Worm (Caenorhabditis elegans) whole organism, L1 larva: Measurements from ENCODE around the gene C31E10.5.

Source experiments
- efl-1 ChIP-seq, 4 experiments: fragments of 150-350 bp; optimal IDR thresholded peaks in 3 of 4; peaks in 1 of 4; 1 replicate in 1 of 4; 2 replicates in 3 of 4; lab custom pipeline; 2014; ENCODE audit warnings: missing biosample characterization in 2 of 4, missing genetic modification characterization in 2 of 4, missing genetic modification reagents in 2 of 4
- nhr-237 ChIP-seq: fragments of 150-350 bp; optimal IDR thresholded peaks from 2 replicates; lab custom pipeline; 2014; ENCODE audit warnings: missing biosample characterization, missing genetic modification characterization
- nhr-28 ChIP-seq: fragments of 150-350 bp; optimal IDR thresholded peaks from 2 replicates; lab custom pipeline; 2014; ENCODE audit warnings: missing biosample characterization, missing genetic modification characterization
- nhr-90 ChIP-seq: sonication (generic microtip); optimal IDR thresholded peaks from 2 replicates; lab custom pipeline; 2016; ENCODE audit warnings: mild to moderate bottlenecking, missing genetic modification characterization, missing compliant biosample characterization; ENCODE audit not compliant: poor library complexity
- tbx-2 ChIP-seq: sonication (generic microtip); optimal IDR thresholded peaks from 2 replicates; lab custom pipeline; 2016; ENCODE audit warnings: missing genetic modification characterization, missing compliant biosample characterization
- unc-98 ChIP-seq: fragments of 200-800 bp; sonication (Bioruptor generic); IDR thresholded peaks from 2 replicates; pipeline ENCODE4 v1.3.6; 2022; ENCODE audit warnings: missing genetic modification characterization, missing compliant biosample characterization
- zag-1 ChIP-seq: fragments of 150-350 bp; optimal IDR thresholded peaks from 2 replicates; lab custom pipeline; 2014; ENCODE audit warnings: missing biosample characterization, missing genetic modification characterization
- ztf-11 ChIP-seq, 2 experiments: sonication (generic microtip); optimal IDR thresholded peaks; 2 replicates each; lab custom pipeline; 2016 to 2017; ENCODE audit warnings: missing genetic modification characterization in 2 of 2, missing biosample characterization in 1 of 2, missing compliant biosample characterization in 1 of 2

- TF ChIP-seq unc-98 (GFP tag; lab: Robert Waterston, UW): no peak
- no peak for TF ChIP-seq nhr-28 (tag; lab: Kevin White, UChicago)
- TF ChIP-seq ztf-11 (tag; optimal IDR thresholded peaks at IDR 0.05; lab: Kevin White, UChicago): no peak
- TF ChIP-seq zag-1 (tag; lab: Kevin White, UChicago): no peak
- TF ChIP-seq nhr-90 (tag; lab: Kevin White, UChicago): no peak
- TF ChIP-seq nhr-237 (tag; lab: Kevin White, UChicago): no peak
- TF ChIP-seq efl-1 (optimal IDR thresholded peaks at IDR 0.05; lab: Kevin White, UChicago): no peak
- TF ChIP-seq efl-1 (GFP tag; optimal IDR thresholded peaks at IDR 0.05 in 1 of 2; lab: Kevin White, UChicago): no peak
- no peak for TF ChIP-seq tbx-2 (tag; lab: Kevin White, UChicago)
Measured at ce11 chrX:14003538-14003937, 7.9 kb upstream of the C31E10.5 start.
